Fruit fly (Drosophila melanogaster): Measurements from ENCODE around the gene CG17242.

dm6 chr2L:2222377-2222776 is 46.6 kb downstream of the CG17242 start:
- TF ChIP-seq chinmo (GFP tag; IDR thresholded peaks at IDR 0.05; ENCODE audit: partially characterized antibody) (no peak), twi (tag; optimal IDR thresholded peaks at IDR 0.05) (no peak), CG17829 (tag; optimal IDR thresholded peaks at IDR 0.05) (no peak), caup (GFP tag; optimal IDR thresholded peaks at IDR 0.05; ENCODE audit: severe bottlenecking) (no peak), Sox100B (GFP tag; optimal IDR thresholded peaks at IDR 0.05) (no peak), inv (GFP tag; IDR thresholded peaks at IDR 0.05; ENCODE audit: partially characterized antibody) (no peak), jing (GFP tag; optimal IDR thresholded peaks at IDR 0.05) (no peak), Eip74EF (GFP tag; optimal IDR thresholded peaks at IDR 0.05) (no peak), Hsf (GFP tag; optimal IDR thresholded peaks at IDR 0.05) (no peak), CG13287 (GFP tag; IDR thresholded peaks at IDR 0.05; ENCODE audit: partially characterized antibody) (no peak), Dek (tag; optimal IDR thresholded peaks at IDR 0.05) (no peak), CG12391 (tag; optimal IDR thresholded peaks at IDR 0.05) (no peak), NC2β (GFP tag; optimal IDR thresholded peaks at IDR 0.05) (no peak), fru (optimal IDR thresholded peaks at IDR 0.05) (no peak)

All from whole organism, embryonic.